Worm (Caenorhabditis elegans): ENCODE data around the gene Y34F4.3.

Gene Y34F4.3

DNA sequence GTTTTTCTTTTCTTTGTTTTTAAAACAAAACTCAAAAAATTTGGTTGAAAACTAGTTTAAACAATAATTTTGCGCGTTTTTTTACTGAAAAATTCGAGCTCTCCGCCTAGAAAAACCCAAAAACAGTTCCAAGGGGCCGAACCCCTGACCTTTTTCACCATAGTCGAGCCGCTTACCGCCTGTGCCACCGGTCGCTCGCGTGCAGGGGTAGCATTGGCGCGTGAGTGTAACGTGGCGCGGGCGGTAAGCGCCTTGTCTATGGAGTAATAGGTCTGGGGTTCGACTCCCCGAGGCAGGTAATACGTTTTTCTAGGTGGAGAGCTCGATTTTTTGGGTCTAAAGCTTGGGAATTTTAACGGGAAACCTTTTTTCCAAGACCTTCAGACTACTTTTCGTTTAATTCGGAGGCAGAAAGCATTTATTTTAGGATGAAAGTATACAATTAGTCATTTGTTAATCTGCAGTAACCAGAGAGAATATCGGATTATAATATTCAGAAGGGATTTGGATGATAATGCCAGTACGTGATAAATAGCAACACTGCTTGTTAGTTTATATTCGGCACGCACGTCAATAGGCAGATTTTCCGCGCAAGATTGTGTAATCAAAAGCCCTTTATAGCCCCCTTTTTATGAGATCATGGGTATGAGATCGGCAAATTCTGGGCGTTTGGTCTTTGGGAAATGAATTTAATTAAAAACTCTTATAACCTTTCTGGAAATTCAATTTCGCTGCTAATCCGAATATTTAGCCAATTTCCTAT, 8.7 kb downstream of the Y34F4.3 start:
- TF ChIP-seq fkh-8 (tag; optimal IDR thresholded peaks at IDR 0.05): peak; percentile 63
- peak; percentile 40 for TF ChIP-seq nhr-47 (tag; optimal IDR thresholded peaks at IDR 0.05)
- TF ChIP-seq nhr-85 (tag): no peak
- TF ChIP-seq sox-4 (tag; optimal IDR thresholded peaks at IDR 0.05): peak; percentile 9
- no peak for TF ChIP-seq hpl-2 (GFP tag; optimal IDR thresholded peaks at IDR 0.05)
- TF ChIP-seq nhr-19 (GFP tag; conservative IDR thresholded peaks at IDR 0.05): no peak
- no peak for TF ChIP-seq fkh-10 (GFP tag; optimal IDR thresholded peaks at IDR 0.05)
- TF ChIP-seq mef-2 (tag; optimal IDR thresholded peaks at IDR 0.05): peak; percentile 8
- no peak for TF ChIP-seq ztf-4 (tag; optimal IDR thresholded peaks at IDR 0.05)
- TF ChIP-seq pax-3 (tag; optimal IDR thresholded peaks at IDR 0.05): peak; percentile 20
- no peak for TF ChIP-seq C04F5.9 (tag; optimal IDR thresholded peaks at IDR 0.05)
- TF ChIP-seq dsc-1 (tag; optimal IDR thresholded peaks at IDR 0.05): peak; percentile 93
- peak; percentile 28 for TF ChIP-seq ceh-8 (GFP tag; optimal IDR thresholded peaks at IDR 0.05)

ce11 chrIII:1004464-1004863, 11.5 kb downstream of the Y34F4.3 start:
- TF ChIP-seq lin-13 (GFP tag; optimal IDR thresholded peaks at IDR 0.05) (no peak), efl-1 (optimal IDR thresholded peaks at IDR 0.05) (no peak), efl-1 (GFP tag; optimal IDR thresholded peaks at IDR 0.05 in 1 of 2) (peak in 1 of 2 experiments; percentile 47)

DNA sequence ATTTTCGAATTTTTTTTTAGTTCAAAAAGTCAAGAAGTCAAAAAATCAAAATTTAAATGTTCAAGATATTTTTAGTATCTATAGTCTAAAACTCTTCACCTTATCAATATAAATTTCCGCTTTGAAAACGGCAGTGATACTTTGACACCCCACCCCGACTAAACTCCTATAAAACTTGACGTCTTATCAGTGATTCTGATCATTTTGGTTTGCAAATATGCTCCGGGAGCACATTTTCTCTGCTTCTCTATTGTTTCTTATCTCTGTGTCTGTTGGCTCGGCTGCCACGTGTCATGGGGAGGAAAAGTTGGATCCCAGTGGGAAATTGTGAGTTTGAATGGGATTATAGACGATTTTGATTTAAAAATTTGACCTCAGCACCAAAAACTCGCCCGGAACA, 13.5 kb downstream of the Y34F4.3 start, which contains the start of gene clec-150:
clec-150 (plus strand) TSS at position 198 of the 400 bp plus-strand sequence.
- no peak for TF ChIP-seq ceh-63 (GFP tag; optimal IDR thresholded peaks at IDR 0.05)
- TF ChIP-seq elt-2 (tag; optimal IDR thresholded peaks at IDR 0.05): peak; percentile 89
- peak; percentile 5 for TF ChIP-seq nhr-20 (tag; optimal IDR thresholded peaks at IDR 0.05)
- TF ChIP-seq efl-1 (optimal IDR thresholded peaks at IDR 0.05): no peak
- TF ChIP-seq efl-1 (GFP tag; optimal IDR thresholded peaks at IDR 0.05 in 1 of 2): peak in 1 of 2 experiments; percentile 79
- TF ChIP-seq nhr-12 (tag; optimal IDR thresholded peaks at IDR 0.05): no peak
- TF ChIP-seq ceh-8 (GFP tag; optimal IDR thresholded peaks at IDR 0.05): no peak
- no peak for TF ChIP-seq nhr-77 (tag; optimal IDR thresholded peaks at IDR 0.05)
- no peak for TF ChIP-seq jun-1 (tag; optimal IDR thresholded peaks at IDR 0.05)
- no peak for TF ChIP-seq hpl-2 (GFP tag; optimal IDR thresholded peaks at IDR 0.05)
- TF ChIP-seq lin-35 (GFP tag; optimal IDR thresholded peaks at IDR 0.05): peak in 1 of 2 experiments; percentile 14
- TF ChIP-seq egl-13 (tag; optimal IDR thresholded peaks at IDR 0.05): no peak
- TF ChIP-seq ceh-90 (tag; optimal IDR thresholded peaks at IDR 0.05): no peak
- no peak for TF ChIP-seq blmp-1 (tag; optimal IDR thresholded peaks at IDR 0.05)

ce11 chrIII:1001297-1001696, 14.7 kb downstream of the Y34F4.3 start, which contains the start of gene R06B10.7:
Gene R06B10.7 (minus strand): TSS chrIII:1001397.
- TF ChIP-seq nhr-77 (tag; optimal IDR thresholded peaks at IDR 0.05) (no peak), mab-9 (GFP tag; IDR thresholded peaks at IDR 0.05) (no peak), nhr-11 (tag; optimal IDR thresholded peaks at IDR 0.05) (no peak), tlp-1 (tag; optimal IDR thresholded peaks at IDR 0.05) (no peak), irx-1 (tag; optimal IDR thresholded peaks at IDR 0.05) (no peak), nhr-90 (tag; optimal IDR thresholded peaks at IDR 0.05; ENCODE audit: poor library complexity) (no peak), isw-1 (GFP tag; IDR thresholded peaks at IDR 0.05) (no peak)

ce11 chrIII:998855-999254, 17.1 kb downstream of the Y34F4.3 start:
- TF ChIP-seq dsc-1 (tag; optimal IDR thresholded peaks at IDR 0.05): no peak
- no peak for TF ChIP-seq ceh-8 (GFP tag; optimal IDR thresholded peaks at IDR 0.05)

- TF ChIP-seq F16B12.6 (tag; optimal IDR thresholded peaks at IDR 0.05) (no peak), hlh-17 (GFP tag; optimal IDR thresholded peaks at IDR 0.05; ENCODE audit: borderline replicate concordance) (no peak), zag-1 (tag; optimal IDR thresholded peaks at IDR 0.05) (no peak), lsy-2 (tag; optimal IDR thresholded peaks at IDR 0.05) (no peak), mab-9 (GFP tag; IDR thresholded peaks at IDR 0.05) (no peak), pag-3 (tag; optimal IDR thresholded peaks at IDR 0.05; ENCODE audit: borderline replicate concordance, insufficient read depth) (no peak), nhr-237 (tag; optimal IDR thresholded peaks at IDR 0.05) (no peak), nhr-76 (tag; optimal IDR thresholded peaks at IDR 0.05) (no peak)
Measured at ce11 chrIII:996564-996963, 19.4 kb downstream of the Y34F4.3 start.

Data from whole organism, L1 larva.